Fruit fly (Drosophila melanogaster) whole organism, embryonic: ENCODE results near the gene CG31445.

Experiments
- Antp ChIP-seq: fragments of 200-800 bp; sonication (Bioruptor generic); optimal IDR thresholded peaks from 3 replicates; lab custom pipeline; 2016; ENCODE audit warnings: missing biosample characterization, missing genetic modification characterization
- B-H1 ChIP-seq: fragments of 200-800 bp; sonication (Bioruptor generic); IDR thresholded peaks from 3 replicates; pipeline ENCODE4 v1.3.6; 2022; ENCODE audit warnings: missing biosample characterization, missing genetic modification characterization
- BEAF-32 ChIP-seq: fragments of 200-800 bp; sonication (Bioruptor generic); optimal IDR thresholded peaks from 3 replicates; lab custom pipeline; 2017; ENCODE audit warnings: missing biosample characterization, missing genetic modification characterization, mild to moderate bottlenecking, moderate library complexity, missing genetic modification reagents
- CG1024 ChIP-seq: fragments of 200-800 bp; sonication (Bioruptor generic); IDR thresholded peaks from 2 replicates; pipeline ENCODE4 v1.3.6; 2022; ENCODE audit warnings: missing biosample characterization, missing genetic modification characterization
- CG10366 ChIP-seq: fragments of 200-800 bp; sonication (Bioruptor generic); IDR thresholded peaks from 2 replicates; pipeline ENCODE4 v1.3.6; 2022; ENCODE audit warnings: missing biosample characterization, missing genetic modification characterization
- CG11560 ChIP-seq: fragments of 200-800 bp; sonication (Bioruptor generic); IDR thresholded peaks from 3 replicates; pipeline ENCODE4 v1.3.6; 2022; ENCODE audit warnings: missing biosample characterization, missing genetic modification characterization
- CG11696 ChIP-seq: fragments of 200-800 bp; sonication (Bioruptor generic); IDR thresholded peaks from 2 replicates; pipeline ENCODE4 v1.3.6; 2022; ENCODE audit warnings: missing biosample characterization, missing genetic modification characterization
- CG13287 ChIP-seq: fragments of 200-800 bp; sonication (Bioruptor generic); IDR thresholded peaks from 2 replicates; pipeline ENCODE4 v1.3.6; 2022; ENCODE audit warnings: missing biosample characterization, missing genetic modification characterization; ENCODE audit not compliant: partially characterized antibody
- CG14014 ChIP-seq: fragments of 200-800 bp; sonication (Bioruptor generic); IDR thresholded peaks from 2 replicates; pipeline ENCODE4 v1.3.6; 2022; ENCODE audit warnings: missing biosample characterization, missing genetic modification characterization
- CG15514 ChIP-seq: fragments of 200-800 bp; sonication (Bioruptor generic); optimal IDR thresholded peaks from 3 replicates; lab custom pipeline; 2017; ENCODE audit warnings: missing biosample characterization, missing genetic modification characterization, mild to moderate bottlenecking, moderate library complexity, missing genetic modification reagents
- CG17328 ChIP-seq: fragments of 200-800 bp; sonication (Bioruptor generic); IDR thresholded peaks from 2 replicates; pipeline ENCODE4 v1.3.6; 2022; ENCODE audit warnings: missing biosample characterization, missing genetic modification characterization
- CG17612 ChIP-seq: fragments of 200-800 bp; sonication (Bioruptor generic); IDR thresholded peaks from 2 replicates; pipeline ENCODE4 v1.3.6; 2022; ENCODE audit warnings: missing biosample characterization, missing genetic modification characterization
- CG17829 ChIP-seq: fragments of 200-800 bp; optimal IDR thresholded peaks from 2 replicates; lab custom pipeline; 2019; ENCODE audit warnings: missing biosample characterization, mild to moderate bottlenecking, missing genetic modification characterization, moderate library complexity
- CG33213 ChIP-seq: fragments of 200-800 bp; sonication (Bioruptor generic); optimal IDR thresholded peaks from 3 replicates; lab custom pipeline; 2016; ENCODE audit warnings: missing biosample characterization, missing genetic modification characterization
- CG3407 ChIP-seq: fragments of 200-800 bp; sonication (Bioruptor generic); optimal IDR thresholded peaks from 2 replicates; lab custom pipeline; 2018; ENCODE audit warnings: missing biosample characterization, mild to moderate bottlenecking, missing genetic modification characterization
- CG3847 ChIP-seq: fragments of 200-800 bp; sonication (Bioruptor generic); IDR thresholded peaks from 2 replicates; pipeline ENCODE4 v1.3.6; 2022; ENCODE audit warnings: missing biosample characterization, missing genetic modification characterization
- CG43689 ChIP-seq: fragments of 200-800 bp; sonication (Bioruptor generic); IDR thresholded peaks from 2 replicates; pipeline ENCODE4 v1.3.6; 2022; ENCODE audit warnings: missing biosample characterization, missing genetic modification characterization
- CG4707 ChIP-seq: fragments of 200-800 bp; sonication (Bioruptor generic); optimal IDR thresholded peaks from 2 replicates; lab custom pipeline; 2018; ENCODE audit warnings: missing biosample characterization, mild to moderate bottlenecking, missing genetic modification characterization, moderate library complexity
- CG6254 ChIP-seq: fragments of 200-800 bp; sonication (Bioruptor generic); optimal IDR thresholded peaks from 3 replicates; lab custom pipeline; 2017; ENCODE audit warnings: mild to moderate bottlenecking, missing biosample characterization, missing genetic modification reagents, missing genetic modification characterization
- CG8388 ChIP-seq: fragments of 200-800 bp; sonication (Bioruptor generic); optimal IDR thresholded peaks from 2 replicates; lab custom pipeline; 2019; ENCODE audit warnings: missing biosample characterization, mild to moderate bottlenecking, missing genetic modification characterization, moderate library complexity
- CG8924 ChIP-seq: fragments of 200-800 bp; optimal IDR thresholded peaks from 3 replicates; lab custom pipeline; 2019; ENCODE audit warnings: missing biosample characterization, mild to moderate bottlenecking, missing genetic modification characterization, moderate library complexity
- CTCF ChIP-seq: fragments of 200-800 bp; sonication (Bioruptor generic); optimal IDR thresholded peaks from 2 replicates; lab custom pipeline; 2017; ENCODE audit warnings: missing biosample characterization, mild to moderate bottlenecking, missing genetic modification characterization, moderate library complexity
- Chrac-16 ChIP-seq: fragments of 200-800 bp; sonication (Bioruptor generic); optimal IDR thresholded peaks from 3 replicates; lab custom pipeline; 2016; ENCODE audit warnings: missing biosample characterization, missing genetic modification characterization
- Dll ChIP-seq: fragments of 200-800 bp; sonication (Bioruptor generic); IDR thresholded peaks from 4 replicates; pipeline ENCODE4 v1.3.6; 2022; ENCODE audit warnings: missing biosample characterization, missing genetic modification characterization; ENCODE audit not compliant: partially characterized antibody
- ERR ChIP-seq: fragments of 200-800 bp; sonication (Bioruptor generic); optimal IDR thresholded peaks from 2 replicates; lab custom pipeline; 2016; ENCODE audit warnings: missing biosample characterization, missing genetic modification characterization
- Elba2 ChIP-seq: fragments of 200-800 bp; sonication (Bioruptor generic); optimal IDR thresholded peaks from 3 replicates; lab custom pipeline; 2016; ENCODE audit warnings: missing biosample characterization, missing genetic modification characterization
- GATAe ChIP-seq: fragments of 200-800 bp; sonication (Bioruptor generic); conservative IDR thresholded peaks from 2 replicates; pipeline ENCODE4 v1.3.6; 2022; ENCODE audit warnings: missing biosample characterization, missing genetic modification characterization
- HLH54F ChIP-seq: fragments of 200-800 bp; sonication (Bioruptor generic); optimal IDR thresholded peaks from 3 replicates; lab custom pipeline; 2016; ENCODE audit warnings: missing biosample characterization, missing genetic modification characterization
- Hmr ChIP-seq: fragments of 200-800 bp; sonication (Bioruptor generic); optimal IDR thresholded peaks from 3 replicates; lab custom pipeline; 2017; ENCODE audit warnings: mild to moderate bottlenecking, missing biosample characterization, missing genetic modification reagents, missing genetic modification characterization
- Hr78 ChIP-seq, 2 experiments: fragments of 200-800 bp in 1 of 2; fragments of >200 bp in 1 of 2; sonication (Bioruptor generic) in 1 of 2; optimal IDR thresholded peaks; 2 replicates each; lab custom pipeline; 2017 to 2019; ENCODE audit warnings: missing biosample characterization in 2 of 2, missing genetic modification characterization in 2 of 2, mild to moderate bottlenecking in 1 of 2, moderate library complexity in 1 of 2
- Nf-YC ChIP-seq: fragments of 200-800 bp; optimal IDR thresholded peaks from 3 replicates; lab custom pipeline; 2019; ENCODE audit warnings: missing biosample characterization, mild to moderate bottlenecking, missing genetic modification characterization, moderate library complexity
- Oaz ChIP-seq: fragments of 200-800 bp; sonication (Bioruptor generic); IDR thresholded peaks from 2 replicates; pipeline ENCODE4 v1.3.6; 2022; ENCODE audit warnings: missing biosample characterization, missing genetic modification characterization
- Sry-β ChIP-seq: fragments of 200-800 bp; sonication (Bioruptor generic); optimal IDR thresholded peaks from 2 replicates; lab custom pipeline; 2018; ENCODE audit warnings: missing biosample characterization, mild to moderate bottlenecking, missing genetic modification characterization, moderate library complexity
- aop ChIP-seq: fragments of 200-800 bp; sonication (Bioruptor generic); IDR thresholded peaks from 2 replicates; pipeline ENCODE4 v1.3.6; 2022; ENCODE audit warnings: missing biosample characterization, missing genetic modification characterization
- bbx ChIP-seq: fragments of 200-800 bp; sonication (Bioruptor generic); IDR thresholded peaks from 2 replicates; pipeline ENCODE4 v1.3.6; 2022; ENCODE audit warnings: missing biosample characterization, missing genetic modification characterization; ENCODE audit not compliant: partially characterized antibody
- caup ChIP-seq: fragments of 200-800 bp; sonication (Bioruptor generic); optimal IDR thresholded peaks from 3 replicates; lab custom pipeline; 2017; ENCODE audit warnings: missing biosample characterization, mild to moderate bottlenecking, missing genetic modification characterization, moderate library complexity; ENCODE audit not compliant: severe bottlenecking
- chif ChIP-seq, 2 experiments: fragments of 200-800 bp; sonication (Bioruptor generic); optimal IDR thresholded peaks; 3 replicates each; lab custom pipeline; 2016; ENCODE audit warnings: missing biosample characterization in 2 of 2, missing genetic modification characterization in 2 of 2
- croc ChIP-seq: fragments of 200-800 bp; sonication (Bioruptor generic); conservative IDR thresholded peaks from 3 replicates; pipeline ENCODE4 v1.3.6; 2022; ENCODE audit warnings: missing biosample characterization, missing genetic modification characterization
- crp ChIP-seq, 2 experiments: fragments of 200-800 bp; sonication (Bioruptor generic); optimal IDR thresholded peaks; 2 replicates in 1 of 2; 3 replicates in 1 of 2; lab custom pipeline; 2017; ENCODE audit warnings: missing biosample characterization in 2 of 2, missing genetic modification characterization in 2 of 2, mild to moderate bottlenecking in 1 of 2, moderate library complexity in 1 of 2
- disco-r ChIP-seq: fragments of 200-800 bp; sonication (Bioruptor generic); optimal IDR thresholded peaks from 2 replicates; lab custom pipeline; 2016; ENCODE audit warnings: missing biosample characterization, missing genetic modification characterization
- gro ChIP-seq: fragments of 200-800 bp; sonication (Bioruptor generic); optimal IDR thresholded peaks from 2 replicates; lab custom pipeline; 2016; ENCODE audit warnings: missing biosample characterization, missing genetic modification characterization
- maf-S ChIP-seq: fragments of 200-800 bp; sonication (Bioruptor generic); optimal IDR thresholded peaks from 2 replicates; lab custom pipeline; 2016; ENCODE audit warnings: missing biosample characterization, missing genetic modification characterization
- otp ChIP-seq: fragments of 200-800 bp; sonication (Bioruptor generic); IDR thresholded peaks from 3 replicates; pipeline ENCODE4, ENCODE4 v1.3.6; 2022; ENCODE audit warnings: missing biosample characterization, missing genetic modification characterization
- pho ChIP-seq: fragments of 200-800 bp; sonication (Bioruptor generic); optimal IDR thresholded peaks from 2 replicates; lab custom pipeline; 2016; ENCODE audit warnings: missing biosample characterization, missing genetic modification characterization
- phol ChIP-seq: fragments of 200-800 bp; sonication (Bioruptor generic); optimal IDR thresholded peaks from 3 replicates; lab custom pipeline; 2018; ENCODE audit warnings: missing biosample characterization, mild to moderate bottlenecking, missing genetic modification characterization, moderate library complexity
- ranshi ChIP-seq: fragments of 200-800 bp; sonication (Bioruptor generic); IDR thresholded peaks from 2 replicates; pipeline ENCODE4 v1.3.6; 2022; ENCODE audit warnings: missing biosample characterization, missing genetic modification characterization
- sr ChIP-seq: fragments of 200-800 bp; sonication (Bioruptor generic); IDR thresholded peaks from 3 replicates; pipeline ENCODE4 v1.3.6; 2022; ENCODE audit warnings: missing biosample characterization, missing genetic modification characterization
- trem ChIP-seq: fragments of 200-800 bp; optimal IDR thresholded peaks from 3 replicates; lab custom pipeline; 2019; ENCODE audit warnings: missing biosample characterization, mild to moderate bottlenecking, missing genetic modification characterization, moderate library complexity
- unc-4 ChIP-seq: fragments of 200-800 bp; sonication (Bioruptor generic); IDR thresholded peaks from 2 replicates; pipeline ENCODE4 v1.3.6; 2022; ENCODE audit warnings: missing biosample characterization, missing genetic modification characterization; ENCODE audit not compliant: partially characterized antibody
- z ChIP-seq: fragments of 200-800 bp; sonication (Bioruptor generic); IDR thresholded peaks from 3 replicates; pipeline ENCODE4 v1.3.6; 2022; ENCODE audit warnings: missing biosample characterization, missing genetic modification characterization

The CG31445 gene

DNA sequence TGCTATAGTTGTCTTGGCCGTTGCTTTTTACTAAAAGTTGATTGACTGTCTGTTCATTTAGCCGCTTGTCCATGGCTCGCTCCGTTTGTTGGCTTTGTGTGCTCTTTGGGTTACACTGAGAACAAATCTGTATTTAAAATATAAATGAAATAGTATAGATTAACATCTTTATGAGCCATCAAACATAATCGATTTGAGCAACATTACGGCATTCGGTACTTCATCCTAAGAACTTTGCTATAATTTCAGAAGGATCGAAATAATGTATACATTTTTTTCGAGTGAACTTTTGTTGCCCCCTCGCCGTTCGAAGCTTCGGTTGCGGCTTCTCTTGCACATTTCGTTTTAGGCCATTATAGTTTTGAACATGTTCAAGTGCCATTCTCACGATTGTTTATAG, 36.6 kb downstream of the CG31445 start (continued):
- no peak for TF ChIP-seq CG11560 (tag; lab: Robert Waterston, UW)
- TF ChIP-seq CG43689, result peak; percentile 61
- no peak for TF ChIP-seq HLH54F (GFP tag; lab: Kevin White, UChicago)
- peak; percentile 71 for TF ChIP-seq CG17328 (GFP tag; lab: Robert Waterston, UW)
- TF ChIP-seq aop (GFP tag; lab: Robert Waterston, UW), result peak; percentile 26; the same call in 1 of the 2 replicates
- TF ChIP-seq caup, result peak; percentile 32
- peak; percentile 77 for TF ChIP-seq CG8388 (GFP tag; lab: Kevin White, UChicago)
- no peak for TF ChIP-seq CG33213 (GFP tag; lab: Kevin White, UChicago)
- peak in 1 of 2 experiments; percentile 36 for TF ChIP-seq Hr78 (GFP tag; optimal IDR thresholded peaks at IDR 0.05; lab: Kevin White, UChicago)
- TF ChIP-seq Nf-YC (tag; lab: Kevin White, UChicago), result peak; percentile 0
- TF ChIP-seq ranshi, result peak; percentile 43; the same call in 1 of the 2 replicates
- TF ChIP-seq CG15514 (GFP tag; lab: Kevin White, UChicago), result peak; percentile 13
- TF ChIP-seq CG3847 (GFP tag; lab: Robert Waterston, UW), result 0 out of 2 replicates have a peak, but pooled peaks have one; percentile 27
- TF ChIP-seq CG8924 (tag; lab: Kevin White, UChicago), result peak; percentile 73
- peak; percentile 51; the same call in 2 of the 3 replicates for TF ChIP-seq croc (GFP tag; lab: Robert Waterston, UW)
- TF ChIP-seq trem (tag; lab: Kevin White, UChicago), result peak; percentile 63
- TF ChIP-seq Antp (GFP tag; lab: Kevin White, UChicago), result no peak
- TF ChIP-seq unc-4 (GFP tag; lab: Robert Waterston, UW), result no peak
- no peak for TF ChIP-seq BEAF-32 (GFP tag; lab: Kevin White, UChicago)
- TF ChIP-seq CG13287 (GFP tag; lab: Robert Waterston, UW), result no peak
- peak; percentile 67 for TF ChIP-seq CG6254 (GFP tag; lab: Kevin White, UChicago)
- TF ChIP-seq disco-r (GFP tag; lab: Kevin White, UChicago), result no peak
- TF ChIP-seq Oaz (GFP tag; lab: Robert Waterston, UW), result peak; percentile 36; the same call in 1 of the 2 replicates
- TF ChIP-seq Dll (GFP tag; lab: Robert Waterston, UW), result no peak
- TF ChIP-seq CG3407 (GFP tag; lab: Kevin White, UChicago), result peak; percentile 60
- TF ChIP-seq CG14014, result peak; percentile 52; the same call in 1 of the 2 replicates
- peak; percentile 23; the same call in 1 of the 3 replicates for TF ChIP-seq sr
- TF ChIP-seq CG1024 (GFP tag; lab: Robert Waterston, UW), result 0 out of 2 replicates have a peak, but pooled peaks have one; percentile 40
- no peak for TF ChIP-seq ERR (GFP tag; lab: Kevin White, UChicago)
- TF ChIP-seq crp (GFP tag; optimal IDR thresholded peaks at IDR 0.05; lab: Kevin White, UChicago), result no peak
- TF ChIP-seq CTCF, result no peak
- TF ChIP-seq bbx, result no peak
- TF ChIP-seq CG17612 (GFP tag; lab: Robert Waterston, UW), result 0 out of 2 replicates have a peak, but pooled peaks have one; percentile 10
- no peak for TF ChIP-seq pho
- no peak for TF ChIP-seq GATAe (GFP tag; lab: Robert Waterston, UW)
- TF ChIP-seq Sry-β (GFP tag; lab: Kevin White, UChicago), result no peak
- no peak for TF ChIP-seq Elba2 (GFP tag; lab: Kevin White, UChicago)
- TF ChIP-seq B-H1, result peak; percentile 59; the same call in 2 of the 3 replicates
- peak; percentile 42 for TF ChIP-seq Hmr
- TF ChIP-seq phol (tag; lab: Kevin White, UChicago), result peak; percentile 80
- TF ChIP-seq CG10366, result peak; percentile 79
- TF ChIP-seq CG11696 (GFP tag; lab: Robert Waterston, UW), result 0 out of 2 replicates have a peak, but pooled peaks have one; percentile 17
- no peak for TF ChIP-seq maf-S (GFP tag; lab: Kevin White, UChicago)
- TF ChIP-seq CG4707, result peak; percentile 71
- peak; percentile 67; the same call in 1 of the 3 replicates for TF ChIP-seq otp (GFP tag; lab: Robert Waterston, UW)
- no peak for TF ChIP-seq z (GFP tag; lab: Robert Waterston, UW)
- TF ChIP-seq Chrac-16 (GFP tag; lab: Kevin White, UChicago), result peak; percentile 23
- no peak for TF ChIP-seq gro (GFP tag; lab: Kevin White, UChicago)
- TF ChIP-seq CG17829 (tag; lab: Kevin White, UChicago), result peak; percentile 75
- TF ChIP-seq chif (GFP tag; optimal IDR thresholded peaks at IDR 0.05; lab: Kevin White, UChicago), result peak; percentile 31 to 40
